Fruit fly (Drosophila melanogaster) whole organism, wandering third instar larva: Measurements from ENCODE around the gene CG6276.
A peak's percentile ranks its signal among the peaks of the same experiment; 100 is the strongest.

Experiments
- CG32264 ChIP-seq: fragments of 200-800 bp; sonication (Bioruptor generic); optimal IDR thresholded peaks from 2 replicates; lab custom pipeline; 2016; ENCODE audit warnings: missing biosample characterization, missing genetic modification characterization
- Dfd ChIP-seq: fragments of >200 bp; optimal IDR thresholded peaks from 2 replicates; lab custom pipeline; 2017; ENCODE audit warnings: missing biosample characterization, missing genetic modification characterization
- Dif ChIP-seq: fragments of 200-275, 200-300 bp; sonication (Bioruptor generic); optimal IDR thresholded peaks from 2 replicates; lab custom pipeline; 2018; ENCODE audit warnings: missing biosample characterization, missing genetic modification characterization; ENCODE audit not compliant: partially characterized antibody
- GATAd ChIP-seq: sonication (Bioruptor generic); optimal IDR thresholded peaks from 2 replicates; lab custom pipeline; 2016; ENCODE audit warnings: missing biosample characterization, missing genetic modification characterization
- HLH106 ChIP-seq: fragments of 200-800 bp; optimal IDR thresholded peaks from 3 replicates; lab custom pipeline; 2019; ENCODE audit warnings: missing biosample characterization, mild to moderate bottlenecking, missing genetic modification characterization, moderate library complexity
- Hnf4 ChIP-seq: fragments of 200-800 bp; sonication (Bioruptor generic); optimal IDR thresholded peaks from 2 replicates; lab custom pipeline; 2016; ENCODE audit warnings: missing biosample characterization, mild to moderate bottlenecking, missing genetic modification characterization
- Hr83 ChIP-seq: fragments of 200-300 bp; sonication (Bioruptor generic); optimal IDR thresholded peaks from 2 replicates; lab custom pipeline; 2016; ENCODE audit warnings: missing biosample characterization, mild to moderate bottlenecking, missing genetic modification characterization, moderate library complexity; ENCODE audit not compliant: poor library complexity, severe bottlenecking
- Jra ChIP-seq: sonication (Bioruptor generic); optimal IDR thresholded peaks from 2 replicates; lab custom pipeline; 2016; ENCODE audit warnings: missing biosample characterization, missing genetic modification characterization
- Mio ChIP-seq: sonication (Bioruptor generic); optimal IDR thresholded peaks from 2 replicates; lab custom pipeline; 2016; ENCODE audit warnings: missing biosample characterization, missing genetic modification characterization
- N ChIP-seq: fragments of >200 bp; optimal IDR thresholded peaks from 2 replicates; lab custom pipeline; 2018; ENCODE audit warnings: missing biosample characterization, missing external identifiers, missing genetic modification characterization
- OdsH ChIP-seq: fragments of 200-800 bp; sonication (Bioruptor generic); optimal IDR thresholded peaks from 2 replicates; lab custom pipeline; 2016; ENCODE audit warnings: missing biosample characterization, mild to moderate bottlenecking, missing genetic modification characterization
- Sp1 ChIP-seq: fragments of 200-800 bp; sonication (Bioruptor generic); optimal IDR thresholded peaks from 3 replicates; lab custom pipeline; 2019; ENCODE audit warnings: missing biosample characterization, mild to moderate bottlenecking, missing genetic modification characterization, moderate library complexity
- Vsx2 ChIP-seq: fragments of 200-300, 225-300 bp; sonication (Bioruptor generic); optimal IDR thresholded peaks from 2 replicates; lab custom pipeline; 2018; ENCODE audit warnings: missing biosample characterization, missing genetic modification characterization; ENCODE audit not compliant: partially characterized antibody
- br ChIP-seq: fragments of 200-800 bp; sonication (Bioruptor generic); optimal IDR thresholded peaks from 2 replicates; lab custom pipeline; 2016; ENCODE audit warnings: missing biosample characterization, missing genetic modification characterization
- brk ChIP-seq: fragments of 200-800 bp; sonication (Bioruptor generic); optimal IDR thresholded peaks from 2 replicates; lab custom pipeline; 2016; ENCODE audit warnings: missing biosample characterization, mild to moderate bottlenecking, missing genetic modification characterization
- dl ChIP-seq, 2 experiments: fragments of 175-275, 200-275 bp in 1 of 2; fragments of 200-275 bp in 1 of 2; sonication (Bioruptor generic); optimal IDR thresholded peaks; lab custom pipeline; 2018; ENCODE audit warnings: mild to moderate bottlenecking in 2 of 2, missing biosample characterization in 2 of 2, missing genetic modification characterization in 2 of 2, moderate library complexity in 2 of 2; ENCODE audit not compliant: partially characterized antibody in 2 of 2, insufficient read depth in 1 of 2
- foxo ChIP-seq, 2 experiments: fragments of 200-800 bp; sonication (Bioruptor generic); optimal IDR thresholded peaks; 2 replicates in 1 of 2; 3 replicates in 1 of 2; lab custom pipeline; 2016 to 2017; ENCODE audit warnings: missing biosample characterization in 2 of 2, missing genetic modification characterization in 2 of 2
- fru ChIP-seq: fragments of 200-800 bp; sonication (Bioruptor generic); optimal IDR thresholded peaks from 3 replicates; lab custom pipeline; 2016; ENCODE audit warnings: missing biosample characterization, mild to moderate bottlenecking, missing genetic modification characterization
- h ChIP-seq: fragments of 200-800 bp; sonication (Bioruptor generic); optimal IDR thresholded peaks from 3 replicates; lab custom pipeline; 2016; ENCODE audit warnings: missing biosample characterization, mild to moderate bottlenecking, missing genetic modification characterization
- jim ChIP-seq: fragments of 175-275, 200-325 bp; sonication (Bioruptor generic); optimal IDR thresholded peaks from 2 replicates; lab custom pipeline; 2016; ENCODE audit warnings: missing biosample characterization, mild to moderate bottlenecking, missing genetic modification characterization
- pan ChIP-seq: fragments of >200 bp; optimal IDR thresholded peaks from 2 replicates; lab custom pipeline; 2017
- psq ChIP-seq: fragments of 200-800 bp; sonication (Bioruptor generic); optimal IDR thresholded peaks from 3 replicates; lab custom pipeline; 2017; ENCODE audit warnings: missing biosample characterization, mild to moderate bottlenecking, missing genetic modification characterization, moderate library complexity
- rgr ChIP-seq: fragments of 200-800 bp; sonication (Bioruptor generic); optimal IDR thresholded peaks from 3 replicates; lab custom pipeline; 2016; ENCODE audit warnings: missing biosample characterization, mild to moderate bottlenecking, missing genetic modification characterization
- tai ChIP-seq: sonication (Bioruptor generic); optimal IDR thresholded peaks from 2 replicates; lab custom pipeline; 2016; ENCODE audit warnings: missing biosample characterization, missing genetic modification characterization
- woc ChIP-seq: sonication (Bioruptor generic); optimal IDR thresholded peaks from 2 replicates; lab custom pipeline; 2016; ENCODE audit warnings: missing biosample characterization, mild to moderate bottlenecking, missing genetic modification characterization

The CG6276 gene

DNA sequence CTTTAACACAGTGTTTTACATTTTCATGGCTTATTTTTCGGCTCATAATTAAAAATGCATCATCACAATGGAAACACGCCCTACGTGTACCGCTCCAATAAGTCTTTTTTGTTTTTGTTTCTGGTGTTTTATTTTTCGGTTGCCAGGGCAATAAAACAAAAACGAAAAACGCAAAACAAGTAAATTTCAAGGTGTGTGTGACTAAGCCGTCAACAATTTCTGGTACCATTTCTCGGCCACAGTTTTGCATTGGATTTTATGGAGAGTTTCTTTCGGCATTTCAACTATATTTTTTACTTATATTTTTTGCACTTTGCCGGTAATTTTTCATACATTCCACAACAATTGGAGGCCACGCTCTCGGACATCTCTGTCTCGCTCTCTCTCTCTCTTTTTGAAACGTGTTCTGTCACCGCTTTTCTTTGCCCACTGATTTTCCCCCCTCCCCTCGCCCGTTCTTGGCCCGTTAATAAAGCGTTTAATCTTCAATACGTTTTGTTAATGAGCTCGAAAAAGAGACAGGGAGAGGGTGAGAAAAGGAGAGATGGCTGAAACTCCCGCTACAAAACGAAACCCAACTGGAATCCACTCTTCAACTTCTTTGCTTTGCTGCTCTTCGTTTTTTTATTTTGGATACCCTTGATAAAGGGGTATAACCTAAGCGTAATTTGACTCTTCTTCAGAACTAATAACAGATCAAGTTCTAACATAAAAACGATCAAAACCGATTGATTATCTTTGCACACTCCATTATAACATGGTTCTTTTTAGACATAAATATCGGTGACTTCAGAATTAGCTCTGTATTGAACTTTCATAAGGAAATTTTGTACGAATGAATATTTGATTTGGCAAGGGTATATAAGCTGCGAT is 26.6 kb downstream of the CG6276 start (continued):
- TF ChIP-seq pan (lab: Kevin White, UChicago) (no peak), Dfd (GFP tag; lab: Kevin White, UChicago) (no peak), br (peak; percentile 30), Hnf4 (GFP tag; lab: Kevin White, UChicago) (no peak), N (GFP tag; lab: Kevin White, UChicago) (no peak), HLH106 (tag; lab: Kevin White, UChicago) (peak; percentile 27), GATAd (no peak), woc (GFP tag; lab: Kevin White, UChicago) (peak; percentile 85), dl (GFP tag; optimal IDR thresholded peaks at IDR 0.05; lab: Kevin White, UChicago; ENCODE audit: insufficient read depth in 1 of 2, partially characterized antibody in 2 of 2) (no peak), CG32264 (no peak), brk (GFP tag; lab: Kevin White, UChicago) (no peak)

DNA sequence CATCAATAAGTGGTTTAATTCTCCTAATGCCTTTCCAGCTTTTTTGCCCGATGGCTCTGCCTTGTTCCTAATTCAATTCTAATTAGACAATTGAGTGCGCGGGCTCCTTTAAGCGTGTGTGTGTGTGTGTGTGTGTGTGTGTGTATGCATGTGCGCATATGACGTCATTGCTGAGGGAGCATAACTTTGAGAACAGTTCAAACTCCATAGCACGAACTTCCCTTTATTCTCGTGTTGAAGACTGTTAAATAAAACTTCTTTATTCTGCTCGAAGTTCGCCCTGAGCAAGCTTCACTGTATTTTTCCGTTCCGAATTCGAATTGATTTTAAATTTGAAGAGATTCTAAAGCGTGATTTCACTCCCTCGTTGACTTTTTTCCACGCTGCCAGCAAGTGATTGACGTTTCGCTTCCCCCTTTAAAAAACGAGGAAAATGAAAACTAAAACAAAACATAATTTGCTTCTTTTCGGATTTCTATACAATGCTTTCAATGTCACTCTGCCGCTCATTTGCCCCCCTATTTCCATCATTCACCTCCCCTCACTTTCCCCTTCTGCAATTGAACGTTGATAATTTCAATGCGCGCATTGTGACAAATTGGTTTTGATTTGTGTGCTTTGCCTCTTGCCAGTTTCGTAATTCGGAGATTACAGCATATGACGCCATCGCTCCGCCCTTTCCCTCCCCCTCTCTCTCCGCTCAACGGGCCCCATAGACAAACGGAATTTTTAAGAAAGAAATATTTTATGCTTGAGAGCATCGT is 27.4 kb downstream of the CG6276 start:
- TF ChIP-seq N (GFP tag; lab: Kevin White, UChicago) (no peak), OdsH (no peak), woc (GFP tag; lab: Kevin White, UChicago) (no peak), pan (lab: Kevin White, UChicago) (no peak), foxo (GFP tag; optimal IDR thresholded peaks at IDR 0.05; lab: Kevin White, UChicago) (peak in 1 of 2 experiments; percentile 40), Dif (GFP tag; lab: Kevin White, UChicago) (no peak), Hr83 (GFP tag; lab: Kevin White, UChicago) (no peak), tai (GFP tag; lab: Kevin White, UChicago) (no peak), Mio (GFP tag; lab: Kevin White, UChicago) (no peak), jim (GFP tag; lab: Kevin White, UChicago) (no peak), Dfd (GFP tag; lab: Kevin White, UChicago) (peak; percentile 94), dl (GFP tag; optimal IDR thresholded peaks at IDR 0.05; lab: Kevin White, UChicago; ENCODE audit: insufficient read depth in 1 of 2, partially characterized antibody in 2 of 2) (no peak)

- TF ChIP-seq h (GFP tag; lab: Kevin White, UChicago) = peak; percentile 24
- TF ChIP-seq rgr (GFP tag; lab: Kevin White, UChicago) = peak; percentile 8
- peak; percentile 86 to 92 for TF ChIP-seq dl (GFP tag; optimal IDR thresholded peaks at IDR 0.05; lab: Kevin White, UChicago; ENCODE audit: insufficient read depth in 1 of 2, partially characterized antibody in 2 of 2)
- TF ChIP-seq Vsx2 (GFP tag; lab: Kevin White, UChicago) = peak; percentile 70
- peak; percentile 32 for TF ChIP-seq OdsH
- peak; percentile 90 for TF ChIP-seq Dif (GFP tag; lab: Kevin White, UChicago)
- TF ChIP-seq psq (GFP tag; lab: Kevin White, UChicago) = peak; percentile 64
- TF ChIP-seq fru (GFP tag; lab: Kevin White, UChicago) = no peak
- no peak for TF ChIP-seq jim (GFP tag; lab: Kevin White, UChicago)
- TF ChIP-seq tai (GFP tag; lab: Kevin White, UChicago) = no peak
- peak; percentile 34 for TF ChIP-seq Sp1 (GFP tag; lab: Kevin White, UChicago)
Measured at dm6 chr3R:15291551-15292223, 28.2 kb downstream of the CG6276 start.

DNA sequence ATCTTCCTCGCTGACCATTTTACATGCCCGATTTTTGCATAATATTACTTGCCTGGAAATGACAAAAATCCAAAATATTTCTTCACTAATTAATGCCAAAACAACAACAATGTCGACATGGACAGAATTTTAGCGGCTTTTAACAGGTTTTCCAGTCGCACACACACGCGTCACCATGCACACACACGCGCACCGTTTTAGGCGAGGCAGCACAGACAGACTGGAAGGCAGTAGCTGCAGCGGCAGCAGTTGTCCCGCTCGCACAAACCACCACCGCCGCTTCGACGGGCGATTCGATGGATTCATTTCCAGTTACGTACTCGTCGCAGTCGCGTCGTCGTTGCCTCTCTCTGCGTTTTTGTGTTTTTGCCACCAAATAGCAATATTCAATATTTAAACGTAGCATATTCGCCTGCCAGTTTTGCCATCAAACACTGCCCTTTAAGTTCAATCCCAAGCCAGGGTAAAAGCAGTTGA is 29.2 kb downstream of the CG6276 start, which contains the start of gene CG45218:
CG45218 (minus strand) TSS at position 158 of the 477 bp plus-strand sequence.
- TF ChIP-seq Vsx2 (GFP tag; lab: Kevin White, UChicago) (peak; percentile 21), CG32264 (no peak), Hr83 (GFP tag; lab: Kevin White, UChicago) (peak; percentile 78), Jra (GFP tag; lab: Kevin White, UChicago) (peak; percentile 55), foxo (GFP tag; optimal IDR thresholded peaks at IDR 0.05; lab: Kevin White, UChicago) (peak in 1 of 2 experiments; percentile 23), Dif (GFP tag; lab: Kevin White, UChicago) (peak; percentile 68), h (GFP tag; lab: Kevin White, UChicago) (peak; percentile 68), Dfd (GFP tag; lab: Kevin White, UChicago) (no peak), OdsH (peak; percentile 19), HLH106 (tag; lab: Kevin White, UChicago) (no peak), brk (GFP tag; lab: Kevin White, UChicago) (no peak), br (peak; percentile 46), N (GFP tag; lab: Kevin White, UChicago) (peak; percentile 45), dl (GFP tag; optimal IDR thresholded peaks at IDR 0.05; lab: Kevin White, UChicago; ENCODE audit: insufficient read depth in 1 of 2, partially characterized antibody in 2 of 2) (peak in 1 of 2 experiments; percentile 7)
